5 worm cellular contexts compared by ENCODE assay signal in the genomic region with DNA sequence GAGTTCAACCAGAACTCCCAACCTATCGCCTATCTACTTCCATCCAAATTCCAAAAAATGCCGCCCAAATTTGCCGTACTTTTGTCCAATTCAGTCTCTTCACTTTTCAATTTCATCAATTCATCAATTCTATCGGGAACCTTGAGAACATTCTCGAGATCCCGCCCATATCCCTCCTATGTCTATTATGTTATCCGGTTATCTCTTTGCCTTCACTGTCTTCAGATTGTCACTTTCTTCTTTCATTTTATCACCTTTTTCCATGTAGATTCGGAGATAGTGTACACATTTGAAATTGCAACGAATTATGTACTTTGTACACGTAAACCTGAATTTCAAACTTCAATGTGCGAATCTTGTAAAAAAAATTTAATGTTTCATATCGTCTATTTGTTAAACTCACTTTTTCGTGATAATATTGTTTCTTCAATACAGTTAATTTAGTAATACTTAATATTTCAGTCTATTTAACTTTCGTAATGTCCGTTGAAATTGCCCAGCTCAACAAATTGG.
TF ChIP-seq lines count a peak whose summit lies in the region.

Gene C01B10.11, plus strand, starts transcription at position 463 of the 513 bp plus-strand sequence.

TF ChIP-seq in whole organism, L1 larva, 84 proteins besides CTCF, POLR2A, EP300 and RAD21:
- TF ChIP-seq nhr-71 (tag; optimal IDR thresholded peaks at IDR 0.05; lab: Kevin White, UChicago) = peak; percentile 30
- TF ChIP-seq Y116A8C.19 (tag; optimal IDR thresholded peaks at IDR 0.05; lab: Kevin White, UChicago; ENCODE audit: borderline replicate concordance) = no peak
- peak; percentile 40 for TF ChIP-seq snu-23 (GFP tag; optimal IDR thresholded peaks at IDR 0.05; lab: Kevin White, UChicago)
- TF ChIP-seq mep-1 (tag; optimal IDR thresholded peaks at IDR 0.05; lab: Kevin White, UChicago) = peak; percentile 36
- TF ChIP-seq dsc-1 (tag; optimal IDR thresholded peaks at IDR 0.05; lab: Kevin White, UChicago) = no peak
- TF ChIP-seq nhr-90 (tag; optimal IDR thresholded peaks at IDR 0.05; lab: Kevin White, UChicago; ENCODE audit: poor library complexity) = peak; percentile 10
- TF ChIP-seq lsy-2 (tag; optimal IDR thresholded peaks at IDR 0.05; lab: Kevin White, UChicago) = no peak
- peak; percentile 78 for TF ChIP-seq nhr-85 (tag; lab: Kevin White, UChicago)
- peak; percentile 45 for TF ChIP-seq nhr-20 (tag; optimal IDR thresholded peaks at IDR 0.05; lab: Kevin White, UChicago)
- TF ChIP-seq ceh-90 (tag; optimal IDR thresholded peaks at IDR 0.05; lab: Kevin White, UChicago) = no peak
- peak; percentile 96 for TF ChIP-seq blmp-1 (tag; optimal IDR thresholded peaks at IDR 0.05; lab: Kevin White, UChicago)
- TF ChIP-seq elt-3 (tag; optimal IDR thresholded peaks at IDR 0.05; lab: Kevin White, UChicago) = peak; percentile 55 to 88 (median 74)
- peak; percentile 38; the same call in 1 of the 2 replicates for TF ChIP-seq grh-1 (GFP tag; IDR thresholded peaks at IDR 0.05; lab: Robert Waterston, UW)
- peak; percentile 61 for TF ChIP-seq lin-14 (GFP tag; optimal IDR thresholded peaks at IDR 0.05; lab: Kevin White, UChicago)
- TF ChIP-seq C04F5.9 (tag; optimal IDR thresholded peaks at IDR 0.05; lab: Kevin White, UChicago) = no peak

TF ChIP-seq in whole organism, L2 larva, 48 proteins besides CTCF, POLR2A, EP300 and RAD21:
- TF ChIP-seq skn-1 (tag; optimal IDR thresholded peaks at IDR 0.05; lab: Kevin White, UChicago) (no peak), R02D3.7 (tag; optimal IDR thresholded peaks at IDR 0.05; lab: Kevin White, UChicago) (no peak), sma-3 (GFP tag; optimal IDR thresholded peaks at IDR 0.05; lab: Kevin White, UChicago) (peak; percentile 51), nhr-21 (tag; optimal IDR thresholded peaks at IDR 0.05; lab: Kevin White, UChicago) (peak; percentile 28), fos-1 (tag; optimal IDR thresholded peaks at IDR 0.05; lab: Kevin White, UChicago) (peak; percentile 47), blmp-1 (tag; optimal IDR thresholded peaks at IDR 0.05; lab: Kevin White, UChicago; ENCODE audit: insufficient read depth) (peak; percentile 22), alr-1 (tag; optimal IDR thresholded peaks at IDR 0.05; lab: Kevin White, UChicago) (no peak), sma-9 (GFP tag; optimal IDR thresholded peaks at IDR 0.05; lab: Kevin White, UChicago) (peak; percentile 15), sma-9 (tag; optimal IDR thresholded peaks at IDR 0.05; lab: Kevin White, UChicago) (no peak)

TF ChIP-seq in whole organism, L3 larva, 47 proteins besides CTCF, POLR2A, EP300 and RAD21:
- no peak for TF ChIP-seq nhr-11 (tag; optimal IDR thresholded peaks at IDR 0.05; lab: Kevin White, UChicago)
- TF ChIP-seq hmg-11 (tag; optimal IDR thresholded peaks at IDR 0.05; lab: Kevin White, UChicago) = no peak
- peak; percentile 13 for TF ChIP-seq nhr-25 (tag; optimal IDR thresholded peaks at IDR 0.05; lab: Kevin White, UChicago)
- peak in 2 of 3 experiments; percentile 11 to 51 for TF ChIP-seq elt-3 (tag; optimal IDR thresholded peaks at IDR 0.05; lab: Kevin White, UChicago)

TF ChIP-seq in whole organism, L4 larva, 104 proteins besides CTCF, POLR2A, EP300 and RAD21:
- TF ChIP-seq nhr-28 (tag; optimal IDR thresholded peaks at IDR 0.05; lab: Kevin White, UChicago) = peak; percentile 32
- TF ChIP-seq pqm-1 (tag; optimal IDR thresholded peaks at IDR 0.05; lab: Kevin White, UChicago) = no peak
- peak; percentile 26 for TF ChIP-seq aha-1 (tag; lab: Kevin White, UChicago)
- TF ChIP-seq daf-19 (GFP tag; conservative IDR thresholded peaks at IDR 0.05; lab: Robert Waterston, UW) = no peak
- peak; percentile 3 for TF ChIP-seq hlh-11 (tag; optimal IDR thresholded peaks at IDR 0.05; lab: Kevin White, UChicago)
TF ChIP-seq in whole organism, L4 larva: peak in this region for 3.

TF ChIP-seq in whole organism, mixed stage, embryonic, 35 proteins besides CTCF, POLR2A, EP300 and RAD21:
- TF ChIP-seq nhr-28 (tag; optimal IDR thresholded peaks at IDR 0.05; lab: Kevin White, UChicago) (no peak), unc-62 (GFP tag; optimal IDR thresholded peaks at IDR 0.05; lab: Kevin White, UChicago) (peak; percentile 44), unc-39 (tag; optimal IDR thresholded peaks at IDR 0.05; lab: Kevin White, UChicago) (no peak), flh-1 (GFP tag; optimal IDR thresholded peaks at IDR 0.05; lab: Kevin White, UChicago) (no peak), blmp-1 (tag; optimal IDR thresholded peaks at IDR 0.05; lab: Kevin White, UChicago) (peak; percentile 42), drap-1 (GFP tag; optimal IDR thresholded peaks at IDR 0.05; lab: Kevin White, UChicago) (no peak), lin-32 (GFP tag; optimal IDR thresholded peaks at IDR 0.05; lab: Kevin White, UChicago) (no peak), lin-13 (tag; optimal IDR thresholded peaks at IDR 0.05; lab: Kevin White, UChicago) (no peak), ztf-11 (tag; optimal IDR thresholded peaks at IDR 0.05; lab: Kevin White, UChicago) (no peak), elt-3 (tag; optimal IDR thresholded peaks at IDR 0.05; lab: Kevin White, UChicago) (peak; percentile 52), elt-1 (tag; optimal IDR thresholded peaks at IDR 0.05; lab: Kevin White, UChicago; ENCODE audit: borderline replicate concordance, insufficient read depth) (no peak), nhr-2 (tag; optimal IDR thresholded peaks at IDR 0.05; lab: Kevin White, UChicago) (no peak)

Comparison
In these comparisons a context has a peak if more than half of its experiments do, and no peak if none do; other contexts are left out.
1. Of the 29 proteins assayed by ChIP-seq in both whole organism, L4 larva and whole organism, L1 larva: peak only in whole organism, L4 larva: aha-1 and nhr-28; only in whole organism, L1 larva: mep-1; in both: none; in neither: 26.